Fruit fly (Drosophila melanogaster) whole organism, embryonic: ENCODE measurements around the gene CG15160.

Experiments used
- CG11456 ChIP-seq: fragments of 200-800 bp; sonication (Bioruptor generic); IDR thresholded peaks from 3 replicates; pipeline ENCODE4 v1.3.6; 2022; ENCODE audit warnings: missing biosample characterization, missing genetic modification characterization
- CG11696 ChIP-seq: fragments of 200-800 bp; sonication (Bioruptor generic); IDR thresholded peaks from 2 replicates; pipeline ENCODE4 v1.3.6; 2022; ENCODE audit warnings: missing biosample characterization, missing genetic modification characterization
- CG1233 ChIP-seq: fragments of 200-800 bp; sonication (Bioruptor generic); optimal IDR thresholded peaks from 4 replicates; lab custom pipeline; 2018; ENCODE audit warnings: missing biosample characterization, mild to moderate bottlenecking, missing genetic modification characterization
- CG15073 ChIP-seq: fragments of 200-800 bp; sonication (Bioruptor generic); optimal IDR thresholded peaks from 2 replicates; lab custom pipeline; 2016; ENCODE audit warnings: missing biosample characterization, missing genetic modification characterization
- CG17568 ChIP-seq: fragments of 200-800 bp; sonication (Bioruptor generic); optimal IDR thresholded peaks from 2 replicates; lab custom pipeline; 2018; ENCODE audit warnings: missing biosample characterization, mild to moderate bottlenecking, missing genetic modification characterization, moderate library complexity
- CG2202 ChIP-seq: fragments of 200-800 bp; sonication (Bioruptor generic); optimal IDR thresholded peaks from 2 replicates; lab custom pipeline; 2018; ENCODE audit warnings: missing biosample characterization, mild to moderate bottlenecking, missing genetic modification characterization
- CG3065 ChIP-seq: fragments of 200-800 bp; sonication (Bioruptor generic); optimal IDR thresholded peaks from 2 replicates; lab custom pipeline; 2016; ENCODE audit warnings: missing biosample characterization, missing genetic modification characterization
- CG31388 ChIP-seq: fragments of 200-800 bp; sonication (Bioruptor generic); optimal IDR thresholded peaks from 2 replicates; lab custom pipeline; 2016; ENCODE audit warnings: missing biosample characterization, missing genetic modification characterization
- CG31441 ChIP-seq: fragments of 200-800 bp; sonication (Bioruptor generic); IDR thresholded peaks from 2 replicates; pipeline ENCODE4 v1.3.6; 2022; ENCODE audit warnings: missing biosample characterization, missing genetic modification characterization
- CG34422 ChIP-seq: fragments of 200-800 bp; sonication (Bioruptor generic); IDR thresholded peaks from 3 replicates; pipeline ENCODE4 v1.3.6; 2022; ENCODE audit warnings: missing biosample characterization, missing genetic modification characterization
- CG3995 ChIP-seq: fragments of 200-800 bp; sonication (Bioruptor generic); optimal IDR thresholded peaks from 3 replicates; lab custom pipeline; 2016; ENCODE audit warnings: missing biosample characterization, missing genetic modification characterization
- CG42726 ChIP-seq: fragments of 200-800 bp; sonication (Bioruptor generic); IDR thresholded peaks from 2 replicates; pipeline ENCODE4 v1.3.6; 2022; ENCODE audit warnings: missing biosample characterization, missing genetic modification characterization; ENCODE audit not compliant: partially characterized antibody
- CG4404 ChIP-seq: fragments of 200-800 bp; sonication (Bioruptor generic); IDR thresholded peaks from 2 replicates; pipeline ENCODE4 v1.3.6; 2022; ENCODE audit warnings: missing biosample characterization, missing genetic modification characterization
- CG4424 ChIP-seq: fragments of 200-800 bp; sonication (Bioruptor generic); optimal IDR thresholded peaks from 3 replicates; lab custom pipeline; 2016; ENCODE audit warnings: missing biosample characterization, missing genetic modification characterization
- CG5180 ChIP-seq: fragments of 200-800 bp; sonication (Bioruptor generic); optimal IDR thresholded peaks from 3 replicates; lab custom pipeline; 2017; ENCODE audit warnings: missing biosample characterization, missing genetic modification characterization, mild to moderate bottlenecking, moderate library complexity, missing genetic modification reagents
- CG7372 ChIP-seq: fragments of 200-800 bp; sonication (Bioruptor generic); IDR thresholded peaks from 2 replicates; pipeline ENCODE4 v1.3.6; 2022; ENCODE audit warnings: missing biosample characterization, missing genetic modification characterization
- CG7556 ChIP-seq: fragments of 200-800 bp; sonication (Bioruptor generic); optimal IDR thresholded peaks from 2 replicates; lab custom pipeline; 2017; ENCODE audit warnings: missing biosample characterization, mild to moderate bottlenecking, missing genetic modification characterization
- CG7786 ChIP-seq: fragments of 200-800 bp; sonication (Bioruptor generic); optimal IDR thresholded peaks from 2 replicates; lab custom pipeline; 2016; ENCODE audit warnings: missing biosample characterization, missing genetic modification characterization
- CoRest ChIP-seq: fragments of 200-800 bp; sonication (Bioruptor generic); optimal IDR thresholded peaks from 3 replicates; lab custom pipeline; 2018; ENCODE audit warnings: missing biosample characterization, mild to moderate bottlenecking, missing genetic modification characterization, moderate library complexity
- CrebB ChIP-seq: fragments of 200-800 bp; sonication (Bioruptor generic); optimal IDR thresholded peaks from 3 replicates; lab custom pipeline; 2018; ENCODE audit warnings: missing biosample characterization, mild to moderate bottlenecking, missing genetic modification characterization
- Dfd ChIP-seq, 2 experiments: fragments of >200 bp; optimal IDR thresholded peaks; 2 replicates each; lab custom pipeline; 2017; ENCODE audit warnings: missing biosample characterization in 2 of 2, missing genetic modification characterization in 2 of 2
- Doc2 ChIP-seq: fragments of 200-800 bp; sonication (Bioruptor generic); IDR thresholded peaks from 2 replicates; pipeline ENCODE4 v1.3.6; 2022; ENCODE audit warnings: missing biosample characterization, missing genetic modification characterization
- Doc3 ChIP-seq: fragments of 200-800 bp; sonication (Bioruptor generic); IDR thresholded peaks from 3 replicates; pipeline ENCODE4 v1.3.6; 2022; ENCODE audit warnings: missing biosample characterization, missing genetic modification characterization; ENCODE audit not compliant: partially characterized antibody
- Elba2 ChIP-seq: fragments of 200-800 bp; sonication (Bioruptor generic); optimal IDR thresholded peaks from 3 replicates; lab custom pipeline; 2016; ENCODE audit warnings: missing biosample characterization, missing genetic modification characterization
- Kr ChIP-seq: fragments of 200-800 bp; sonication (Bioruptor generic); optimal IDR thresholded peaks from 2 replicates; lab custom pipeline; 2017; ENCODE audit warnings: missing biosample characterization, mild to moderate bottlenecking, missing genetic modification characterization
- Meics ChIP-seq: fragments of 200-800 bp; sonication (Bioruptor generic); optimal IDR thresholded peaks from 2 replicates; lab custom pipeline; 2017; ENCODE audit warnings: missing biosample characterization, mild to moderate bottlenecking, missing genetic modification characterization
- Nf-YB ChIP-seq: fragments of 200-800 bp; sonication (Bioruptor generic); optimal IDR thresholded peaks from 3 replicates; lab custom pipeline; 2019; ENCODE audit warnings: missing biosample characterization, mild to moderate bottlenecking, missing genetic modification characterization, moderate library complexity
- NfI ChIP-seq: fragments of 200-800 bp; sonication (Bioruptor generic); optimal IDR thresholded peaks from 3 replicates; lab custom pipeline; 2018; ENCODE audit warnings: missing biosample characterization, mild to moderate bottlenecking, missing genetic modification characterization, moderate library complexity
- Oaz ChIP-seq: fragments of 200-800 bp; sonication (Bioruptor generic); IDR thresholded peaks from 2 replicates; pipeline ENCODE4 v1.3.6; 2022; ENCODE audit warnings: missing biosample characterization, missing genetic modification characterization
- Scr ChIP-seq: fragments of 200-800 bp; sonication (Bioruptor generic); IDR thresholded peaks from 2 replicates; pipeline ENCODE4 v1.3.6; 2022; ENCODE audit warnings: missing biosample characterization, missing genetic modification characterization; ENCODE audit not compliant: partially characterized antibody
- Side ChIP-seq: fragments of 200-800 bp; sonication (Bioruptor generic); optimal IDR thresholded peaks from 2 replicates; lab custom pipeline; 2016; ENCODE audit warnings: missing biosample characterization, missing genetic modification characterization
- Sry-β ChIP-seq: fragments of 200-800 bp; sonication (Bioruptor generic); optimal IDR thresholded peaks from 2 replicates; lab custom pipeline; 2018; ENCODE audit warnings: missing biosample characterization, mild to moderate bottlenecking, missing genetic modification characterization, moderate library complexity
- Stat92E ChIP-seq, 3 experiments: fragments of >200 bp in 2 of 3; fragments of 200-800 bp in 1 of 3; sonication (Bioruptor generic) in 1 of 3; optimal IDR thresholded peaks; 2 replicates each; lab custom pipeline; 2017 to 2019; ENCODE audit warnings: missing biosample characterization in 3 of 3, missing genetic modification characterization in 3 of 3, mild to moderate bottlenecking in 1 of 3, moderate library complexity in 1 of 3
- al ChIP-seq: fragments of 200-800 bp; sonication (Bioruptor generic); IDR thresholded peaks from 2 replicates; pipeline ENCODE4 v1.3.6; 2022; ENCODE audit warnings: missing biosample characterization, missing genetic modification characterization
- ash1 ChIP-seq: fragments of 200-800 bp; sonication (Bioruptor generic); optimal IDR thresholded peaks from 2 replicates; lab custom pipeline; 2018; ENCODE audit warnings: missing biosample characterization, mild to moderate bottlenecking, missing genetic modification characterization
- cwo ChIP-seq: fragments of 200-800 bp; sonication (Bioruptor generic); optimal IDR thresholded peaks from 3 replicates; lab custom pipeline; 2017; ENCODE audit warnings: missing biosample characterization, missing genetic modification characterization, mild to moderate bottlenecking, moderate library complexity, missing genetic modification reagents
- grau ChIP-seq: fragments of 200-800 bp; optimal IDR thresholded peaks from 3 replicates; lab custom pipeline; 2019; ENCODE audit warnings: missing biosample characterization, mild to moderate bottlenecking, missing genetic modification characterization, moderate library complexity
- mld ChIP-seq: fragments of 200-800 bp; sonication (Bioruptor generic); IDR thresholded peaks from 3 replicates; pipeline ENCODE4 v1.3.6; 2022; ENCODE audit warnings: missing biosample characterization, missing genetic modification characterization; ENCODE audit not compliant: partially characterized antibody
- nau ChIP-seq: fragments of 200-800 bp; sonication (Bioruptor generic); optimal IDR thresholded peaks from 3 replicates; lab custom pipeline; 2017; ENCODE audit warnings: missing biosample characterization, mild to moderate bottlenecking, missing genetic modification characterization, missing genetic modification reagents
- p53 ChIP-seq: fragments of 200-800 bp; sonication (Bioruptor generic); optimal IDR thresholded peaks from 2 replicates; lab custom pipeline; 2016; ENCODE audit warnings: missing biosample characterization, missing genetic modification characterization
- pan ChIP-seq, 4 experiments: fragments of >200 bp in 3 of 4; fragments of 200-800 bp in 1 of 4; sonication (Bioruptor generic) in 1 of 4; optimal IDR thresholded peaks in 3 of 4; IDR thresholded peaks in 1 of 4; 2 replicates each; pipeline versions ENCODE4 v1.3.6 to Lab custom; 2017 to 2022; ENCODE audit warnings: missing biosample characterization in 2 of 4, missing genetic modification characterization in 2 of 4, mixed read lengths in 1 of 4
- pb ChIP-seq: fragments of 200-800 bp; sonication (Bioruptor generic); optimal IDR thresholded peaks from 3 replicates; lab custom pipeline; 2016; ENCODE audit warnings: missing biosample characterization, missing genetic modification characterization
- pita ChIP-seq: fragments of 200-800 bp; sonication (Bioruptor generic); optimal IDR thresholded peaks from 2 replicates; lab custom pipeline; 2017; ENCODE audit warnings: missing biosample characterization, mild to moderate bottlenecking, missing genetic modification characterization
- scrt ChIP-seq: fragments of 200-800 bp; sonication (Bioruptor generic); optimal IDR thresholded peaks from 2 replicates; lab custom pipeline; 2018; ENCODE audit warnings: missing biosample characterization, mild to moderate bottlenecking, missing genetic modification characterization, moderate library complexity
- sisA ChIP-seq: fragments of 200-800 bp; sonication (Bioruptor generic); IDR thresholded peaks from 2 replicates; pipeline ENCODE4 v1.3.6; 2022; ENCODE audit warnings: missing biosample characterization, missing genetic modification characterization
- tll ChIP-seq, 2 experiments: fragments of 200-800 bp in 1 of 2; fragments of >200 bp in 1 of 2; sonication (Bioruptor generic) in 1 of 2; optimal IDR thresholded peaks; 2 replicates each; lab custom pipeline; 2017 to 2019; ENCODE audit warnings: missing biosample characterization in 2 of 2, missing genetic modification characterization in 2 of 2, mild to moderate bottlenecking in 1 of 2, moderate library complexity in 1 of 2
- unc-4 ChIP-seq: fragments of 200-800 bp; sonication (Bioruptor generic); IDR thresholded peaks from 2 replicates; pipeline ENCODE4 v1.3.6; 2022; ENCODE audit warnings: missing biosample characterization, missing genetic modification characterization; ENCODE audit not compliant: partially characterized antibody

Gene CG15160

DNA sequence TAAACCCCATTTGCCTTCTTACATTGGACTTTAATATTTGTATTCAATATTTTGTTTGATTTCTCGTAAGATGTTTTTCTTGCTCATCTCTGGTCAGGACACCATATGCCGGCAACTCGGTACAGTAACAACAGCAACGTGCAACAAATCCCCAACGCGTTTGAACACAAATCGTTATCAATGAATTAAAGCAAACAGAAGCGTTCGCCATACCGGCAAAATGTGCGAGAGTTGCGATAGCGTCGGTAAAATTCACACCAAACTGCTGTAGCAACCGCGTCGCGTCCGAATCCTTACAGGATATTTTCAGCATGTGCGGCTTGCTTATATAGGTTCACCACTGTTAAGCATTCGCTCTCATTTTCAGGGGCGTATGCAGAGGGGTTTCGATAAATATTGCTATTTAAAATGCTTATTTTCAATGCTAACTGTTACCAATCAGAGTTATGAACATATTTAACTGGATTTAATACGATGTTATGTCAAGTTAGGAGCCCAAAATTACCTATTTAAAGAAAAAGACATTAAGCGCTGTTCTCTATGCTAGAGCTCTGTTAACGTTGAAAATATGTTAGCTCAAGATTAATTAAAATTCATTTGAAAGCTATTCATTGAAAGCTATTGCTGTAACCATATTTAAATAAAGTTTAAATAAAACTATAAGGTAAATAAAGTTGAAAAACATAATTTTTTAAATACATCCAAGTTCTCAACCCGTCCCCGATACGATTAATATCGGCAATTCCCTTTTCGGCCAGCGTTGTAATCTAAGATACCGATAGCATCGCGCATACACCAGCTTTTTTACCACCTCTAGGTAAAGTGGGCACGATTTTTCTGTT is at the start of gene CG15160, which contains the start of gene Pde11 (continued):
- TF ChIP-seq Kr (GFP tag; lab: Kevin White, UChicago): no peak
- TF ChIP-seq nau (GFP tag; lab: Kevin White, UChicago): no peak
- TF ChIP-seq CG7556 (GFP tag; lab: Kevin White, UChicago): no peak
- TF ChIP-seq CG2202 (tag; lab: Kevin White, UChicago): no peak
- no peak for TF ChIP-seq Sry-β (GFP tag; lab: Kevin White, UChicago)
- no peak for TF ChIP-seq p53
- TF ChIP-seq CG15073: no peak
- TF ChIP-seq CG34422: peak; percentile 41; the same call in 1 of the 3 replicates
- TF ChIP-seq pan (optimal IDR thresholded peaks at IDR 0.05; lab: Kevin White, UChicago): no peak
- peak in 1 of 2 experiments; percentile 29 for TF ChIP-seq pan (GFP tag; optimal IDR thresholded peaks at IDR 0.05 in 1 of 2, IDR thresholded peaks at IDR 0.05 in 1 of 2)
- TF ChIP-seq CG31441: no peak
- TF ChIP-seq Nf-YB: no peak
- TF ChIP-seq Elba2 (GFP tag; lab: Kevin White, UChicago): peak; percentile 23
- peak; percentile 44 for TF ChIP-seq grau (tag; lab: Kevin White, UChicago)
- TF ChIP-seq CG11696 (GFP tag; lab: Robert Waterston, UW): no peak
- peak; percentile 99 for TF ChIP-seq CG42726 (GFP tag; lab: Robert Waterston, UW)
- TF ChIP-seq CG4404 (GFP tag; lab: Robert Waterston, UW): no peak
- peak; percentile 8 for TF ChIP-seq CG3995
- TF ChIP-seq sisA (GFP tag; lab: Robert Waterston, UW): no peak
- TF ChIP-seq pita (GFP tag; lab: Kevin White, UChicago): peak; percentile 67
- TF ChIP-seq Doc2 (GFP tag; lab: Robert Waterston, UW): no peak
- TF ChIP-seq NfI (GFP tag; lab: Kevin White, UChicago): no peak
- TF ChIP-seq CrebB: no peak
- no peak for TF ChIP-seq ash1 (GFP tag; lab: Kevin White, UChicago)
- TF ChIP-seq Side (GFP tag; lab: Kevin White, UChicago): no peak
- TF ChIP-seq mld: peak; percentile 100
- no peak for TF ChIP-seq al (GFP tag; lab: Robert Waterston, UW)
- TF ChIP-seq CG7372 (GFP tag; lab: Robert Waterston, UW): no peak
- TF ChIP-seq Stat92E (GFP tag; optimal IDR thresholded peaks at IDR 0.05; lab: Kevin White, UChicago): peak in 1 of 3 experiments; percentile 28
- peak; percentile 29 for TF ChIP-seq Meics
- peak; percentile 99 for TF ChIP-seq Scr (GFP tag; lab: Robert Waterston, UW)
- TF ChIP-seq CG1233: peak; percentile 7
- TF ChIP-seq pb: no peak
- no peak for TF ChIP-seq cwo (GFP tag; lab: Kevin White, UChicago)
- TF ChIP-seq CG31388 (GFP tag; lab: Kevin White, UChicago): no peak
- TF ChIP-seq tll (GFP tag; optimal IDR thresholded peaks at IDR 0.05; lab: Kevin White, UChicago): peak in 1 of 2 experiments; percentile 73
- TF ChIP-seq unc-4 (GFP tag; lab: Robert Waterston, UW): peak; percentile 97
- TF ChIP-seq CG5180 (GFP tag; lab: Kevin White, UChicago): peak; percentile 91
- no peak for TF ChIP-seq CG17568 (GFP tag; lab: Kevin White, UChicago)
- peak; percentile 95 for TF ChIP-seq Doc3
- peak; percentile 50 for TF ChIP-seq CG4424 (GFP tag; lab: Kevin White, UChicago)
- TF ChIP-seq CoRest (tag; lab: Kevin White, UChicago): no peak
- TF ChIP-seq CG7786 (GFP tag; lab: Kevin White, UChicago): peak; percentile 28
- TF ChIP-seq Dfd (GFP tag; optimal IDR thresholded peaks at IDR 0.05; lab: Kevin White, UChicago): no peak
- TF ChIP-seq scrt: peak; percentile 45
- peak; percentile 16 for TF ChIP-seq CG3065 (GFP tag; lab: Kevin White, UChicago)
- TF ChIP-seq Oaz: no peak
- TF ChIP-seq CG11456: peak; percentile 73; the same call in 2 of the 3 replicates
